Worm (Caenorhabditis elegans): ENCODE results near the gene lgc-17.

Gene lgc-17

ce11 chrX:12093992-12094391 lies 27.4 kb upstream of the lgc-17 start:
- TF ChIP-seq ets-7 (tag; optimal IDR thresholded peaks at IDR 0.05), result no peak
- no peak for TF ChIP-seq tra-4 (tag; optimal IDR thresholded peaks at IDR 0.05)
- TF ChIP-seq ceh-13 (GFP tag; optimal IDR thresholded peaks at IDR 0.05), result no peak
- TF ChIP-seq hmbx-1 (tag; optimal IDR thresholded peaks at IDR 0.05), result no peak
- TF ChIP-seq tbx-11 (GFP tag; IDR thresholded peaks at IDR 0.05), result no peak
- no peak for TF ChIP-seq ama-1 (optimal IDR thresholded peaks at IDR 0.05)
- no peak for TF ChIP-seq ceh-36 (tag; optimal IDR thresholded peaks at IDR 0.05)
- TF ChIP-seq sea-1 (GFP tag; conservative IDR thresholded peaks at IDR 0.05), result no peak
- no peak for TF ChIP-seq tbx-37 (GFP tag; conservative IDR thresholded peaks at IDR 0.05)
- no peak for TF ChIP-seq scrt-1 (GFP tag; IDR thresholded peaks at IDR 0.05)
- no peak for TF ChIP-seq hmg-4 (GFP tag; optimal IDR thresholded peaks at IDR 0.05)
- no peak for TF ChIP-seq pes-1 (GFP tag; IDR thresholded peaks at IDR 0.05)
- no peak for TF ChIP-seq flt-1 (GFP tag; IDR thresholded peaks at IDR 0.05)
- TF ChIP-seq hnd-1 (tag; optimal IDR thresholded peaks at IDR 0.05), result no peak
- no peak for TF ChIP-seq F13C5.2 (tag; optimal IDR thresholded peaks at IDR 0.05)
- TF ChIP-seq aly-1 (tag; optimal IDR thresholded peaks at IDR 0.05), result no peak
- no peak for TF ChIP-seq B0310.2 (tag; optimal IDR thresholded peaks at IDR 0.05)

ce11 chrX:12095200-12095599 lies 26.2 kb upstream of the lgc-17 start:
- TF ChIP-seq hmg-4 (GFP tag; optimal IDR thresholded peaks at IDR 0.05), result no peak
- TF ChIP-seq ceh-36 (tag; optimal IDR thresholded peaks at IDR 0.05), result no peak
- no peak for TF ChIP-seq B0310.2 (tag; optimal IDR thresholded peaks at IDR 0.05)
- TF ChIP-seq tbx-37 (GFP tag; conservative IDR thresholded peaks at IDR 0.05), result no peak
- TF ChIP-seq sea-1 (GFP tag; conservative IDR thresholded peaks at IDR 0.05), result no peak
- TF ChIP-seq ama-1 (optimal IDR thresholded peaks at IDR 0.05), result no peak
- no peak for TF ChIP-seq pes-1 (GFP tag; IDR thresholded peaks at IDR 0.05)
- no peak for TF ChIP-seq tbx-11 (GFP tag; IDR thresholded peaks at IDR 0.05)
- TF ChIP-seq ets-7 (tag; optimal IDR thresholded peaks at IDR 0.05), result no peak
- TF ChIP-seq ceh-13 (GFP tag; optimal IDR thresholded peaks at IDR 0.05), result no peak
- TF ChIP-seq scrt-1 (GFP tag; IDR thresholded peaks at IDR 0.05), result no peak
- TF ChIP-seq tra-4 (tag; optimal IDR thresholded peaks at IDR 0.05), result no peak
- TF ChIP-seq hnd-1 (tag; optimal IDR thresholded peaks at IDR 0.05), result no peak
- TF ChIP-seq flt-1 (GFP tag; IDR thresholded peaks at IDR 0.05), result no peak
- no peak for TF ChIP-seq F13C5.2 (tag; optimal IDR thresholded peaks at IDR 0.05)
- no peak for TF ChIP-seq aly-1 (tag; optimal IDR thresholded peaks at IDR 0.05)
- no peak for TF ChIP-seq hmbx-1 (tag; optimal IDR thresholded peaks at IDR 0.05)

- TF ChIP-seq tra-4 (tag; optimal IDR thresholded peaks at IDR 0.05), result no peak
- no peak for TF ChIP-seq hnd-1 (tag; optimal IDR thresholded peaks at IDR 0.05)
- no peak for TF ChIP-seq aly-1 (tag; optimal IDR thresholded peaks at IDR 0.05)
- TF ChIP-seq hmbx-1 (tag; optimal IDR thresholded peaks at IDR 0.05), result no peak
- TF ChIP-seq flt-1 (GFP tag; IDR thresholded peaks at IDR 0.05), result no peak
- TF ChIP-seq ets-7 (tag; optimal IDR thresholded peaks at IDR 0.05), result no peak
- TF ChIP-seq tbx-11 (GFP tag; IDR thresholded peaks at IDR 0.05), result no peak
- no peak for TF ChIP-seq pes-1 (GFP tag; IDR thresholded peaks at IDR 0.05)
- TF ChIP-seq sea-1 (GFP tag; conservative IDR thresholded peaks at IDR 0.05), result no peak
- TF ChIP-seq scrt-1 (GFP tag; IDR thresholded peaks at IDR 0.05), result no peak
- no peak for TF ChIP-seq B0310.2 (tag; optimal IDR thresholded peaks at IDR 0.05)
- no peak for TF ChIP-seq hmg-4 (GFP tag; optimal IDR thresholded peaks at IDR 0.05)
- TF ChIP-seq ceh-13 (GFP tag; optimal IDR thresholded peaks at IDR 0.05), result no peak
- no peak for TF ChIP-seq tbx-37 (GFP tag; conservative IDR thresholded peaks at IDR 0.05)
- no peak for TF ChIP-seq ceh-36 (tag; optimal IDR thresholded peaks at IDR 0.05)
- TF ChIP-seq F13C5.2 (tag; optimal IDR thresholded peaks at IDR 0.05), result no peak
- no peak for TF ChIP-seq ama-1 (optimal IDR thresholded peaks at IDR 0.05)
Observed at ce11 chrX:12097995-12098394, 23.4 kb upstream of the lgc-17 start.

ce11 chrX:12103712-12104111 lies 17.7 kb upstream of the lgc-17 start, which contains the start of gene W03G11.3:
W03G11.3 (minus strand) TSS chrX:12103812.
- TF ChIP-seq ama-1 (optimal IDR thresholded peaks at IDR 0.05) (no peak), B0310.2 (tag; optimal IDR thresholded peaks at IDR 0.05) (no peak), pes-1 (GFP tag; IDR thresholded peaks at IDR 0.05) (no peak), aly-1 (tag; optimal IDR thresholded peaks at IDR 0.05) (no peak), tbx-37 (GFP tag; conservative IDR thresholded peaks at IDR 0.05) (no peak), flt-1 (GFP tag; IDR thresholded peaks at IDR 0.05) (no peak), hmbx-1 (tag; optimal IDR thresholded peaks at IDR 0.05) (no peak), tbx-11 (GFP tag; IDR thresholded peaks at IDR 0.05) (no peak), ets-7 (tag; optimal IDR thresholded peaks at IDR 0.05) (no peak), ceh-36 (tag; optimal IDR thresholded peaks at IDR 0.05) (no peak), ceh-13 (GFP tag; optimal IDR thresholded peaks at IDR 0.05) (no peak), F13C5.2 (tag; optimal IDR thresholded peaks at IDR 0.05) (no peak), hnd-1 (tag; optimal IDR thresholded peaks at IDR 0.05) (no peak), scrt-1 (GFP tag; IDR thresholded peaks at IDR 0.05) (no peak), sea-1 (GFP tag; conservative IDR thresholded peaks at IDR 0.05) (no peak), hmg-4 (GFP tag; optimal IDR thresholded peaks at IDR 0.05) (no peak), tra-4 (tag; optimal IDR thresholded peaks at IDR 0.05) (no peak)

- TF ChIP-seq hmg-4 (GFP tag; optimal IDR thresholded peaks at IDR 0.05) (no peak), tbx-37 (GFP tag; conservative IDR thresholded peaks at IDR 0.05) (no peak), tbx-11 (GFP tag; IDR thresholded peaks at IDR 0.05) (no peak), sea-1 (GFP tag; conservative IDR thresholded peaks at IDR 0.05) (no peak), ceh-13 (GFP tag; optimal IDR thresholded peaks at IDR 0.05) (no peak)
Observed at ce11 chrX:12104630-12105029, 16.8 kb upstream of the lgc-17 start, which contains the start of gene col-181. col-181 (plus strand) TSS chrX:12104930.

ce11 chrX:12105458-12105857 lies 15.9 kb upstream of the lgc-17 start:
- TF ChIP-seq sea-1 (GFP tag; conservative IDR thresholded peaks at IDR 0.05) (no peak), ets-7 (tag; optimal IDR thresholded peaks at IDR 0.05) (no peak), hmbx-1 (tag; optimal IDR thresholded peaks at IDR 0.05) (no peak)

ce11 chrX:12106004-12106403 lies 15.4 kb upstream of the lgc-17 start:
- TF ChIP-seq tra-4 (tag; optimal IDR thresholded peaks at IDR 0.05), result peak; percentile 86
- peak; percentile 95 for TF ChIP-seq B0310.2 (tag; optimal IDR thresholded peaks at IDR 0.05)
- peak; percentile 99 for TF ChIP-seq tbx-37 (GFP tag; conservative IDR thresholded peaks at IDR 0.05)
- TF ChIP-seq flt-1 (GFP tag; IDR thresholded peaks at IDR 0.05), result peak; percentile 99
- TF ChIP-seq ama-1 (optimal IDR thresholded peaks at IDR 0.05), result no peak
- TF ChIP-seq sea-1 (GFP tag; conservative IDR thresholded peaks at IDR 0.05), result peak; percentile 97
- TF ChIP-seq tbx-11 (GFP tag; IDR thresholded peaks at IDR 0.05), result peak; percentile 99
- TF ChIP-seq F13C5.2 (tag; optimal IDR thresholded peaks at IDR 0.05), result peak; percentile 99
- peak; percentile 99 for TF ChIP-seq pes-1 (GFP tag; IDR thresholded peaks at IDR 0.05)
- TF ChIP-seq ceh-36 (tag; optimal IDR thresholded peaks at IDR 0.05), result peak; percentile 98
- TF ChIP-seq ceh-13 (GFP tag; optimal IDR thresholded peaks at IDR 0.05), result peak; percentile 97
- peak; percentile 99 for TF ChIP-seq scrt-1 (GFP tag; IDR thresholded peaks at IDR 0.05)
- TF ChIP-seq hmbx-1 (tag; optimal IDR thresholded peaks at IDR 0.05), result peak; percentile 88
- TF ChIP-seq aly-1 (tag; optimal IDR thresholded peaks at IDR 0.05), result peak; percentile 97
- peak; percentile 94 for TF ChIP-seq ets-7 (tag; optimal IDR thresholded peaks at IDR 0.05)
- TF ChIP-seq hmg-4 (GFP tag; optimal IDR thresholded peaks at IDR 0.05), result no peak
- peak; percentile 93 for TF ChIP-seq hnd-1 (tag; optimal IDR thresholded peaks at IDR 0.05)
